Worm (Caenorhabditis elegans) whole organism, L4 larva: Measurements from ENCODE around the gene stg-1.

Source experiments
- D1046.2 ChIP-seq: fragments of 200-800 bp; sonication (Bioruptor generic); IDR thresholded peaks from 2 replicates; pipeline ENCODE4 v1.3.6; 2022; ENCODE audit warnings: missing genetic modification characterization, missing compliant biosample characterization
- F10B5.3 ChIP-seq: sonication (generic microtip); optimal IDR thresholded peaks from 2 replicates; lab custom pipeline; 2016; ENCODE audit warnings: mild to moderate bottlenecking, missing genetic modification characterization, missing compliant biosample characterization
- R02D3.7 ChIP-seq: fragments of 150-350 bp; sonication (generic microtip); optimal IDR thresholded peaks from 3 replicates; lab custom pipeline; 2014; ENCODE audit warnings: missing biosample characterization, missing genetic modification characterization
- T20F7.1 ChIP-seq: fragments of 200-800 bp; sonication (Bioruptor generic); optimal IDR thresholded peaks from 2 replicates; lab custom pipeline; 2018; ENCODE audit warnings: mild to moderate bottlenecking, missing genetic modification characterization, missing compliant biosample characterization
- T26A8.4 ChIP-seq: fragments of 200-800 bp; sonication (Bioruptor generic); IDR thresholded peaks from 2 replicates; pipeline ENCODE4 v1.3.6; 2022; ENCODE audit warnings: missing genetic modification characterization, missing compliant biosample characterization
- Y105C5A.15 ChIP-seq: fragments of 200-800 bp; sonication (Bioruptor generic); IDR thresholded peaks from 2 replicates; pipeline ENCODE4 v1.3.6; 2022; ENCODE audit warnings: missing genetic modification characterization, missing compliant biosample characterization
- Y75B8A.6 ChIP-seq: fragments of 200-800 bp; sonication (Bioruptor generic); IDR thresholded peaks from 2 replicates; pipeline ENCODE4 v1.3.6; 2022; ENCODE audit warnings: missing genetic modification reagents, missing genetic modification characterization, missing compliant biosample characterization
- ZK337.2 ChIP-seq: fragments of 200-800 bp; sonication (Bioruptor generic); IDR thresholded peaks from 2 replicates; pipeline ENCODE4 v1.3.6; 2022; ENCODE audit warnings: missing genetic modification reagents, missing genetic modification characterization, missing compliant biosample characterization
- aha-1 ChIP-seq: fragments of 150-350 bp; peaks from one replicate; lab custom pipeline; 2014; ENCODE audit warnings: missing biosample characterization, missing genetic modification characterization
- ama-1 ChIP-seq: fragments of 150-350 bp; optimal IDR thresholded peaks from 2 replicates; lab custom pipeline; 2014; ENCODE audit warnings: inconsistent platforms, mixed read lengths
- ceh-28 ChIP-seq: fragments of 150-350 bp; optimal IDR thresholded peaks from 2 replicates; lab custom pipeline; 2014; ENCODE audit warnings: missing biosample characterization, missing genetic modification reagents, missing genetic modification characterization
- ceh-62 ChIP-seq: sonication (generic microtip); optimal IDR thresholded peaks from 2 replicates; lab custom pipeline; 2017; ENCODE audit warnings: missing biosample characterization, missing genetic modification characterization
- cey-2 ChIP-seq: sonication (generic microtip); optimal IDR thresholded peaks from 3 replicates; lab custom pipeline; 2017; ENCODE audit warnings: missing genetic modification characterization, mild to moderate bottlenecking, missing compliant biosample characterization, antibody characterized with exemption, borderline replicate concordance; ENCODE audit not compliant: insufficient read depth
- ctbp-1 ChIP-seq: fragments of 200-800 bp; sonication (Bioruptor generic); IDR thresholded peaks from 2 replicates; pipeline ENCODE4 v1.3.6; 2022; ENCODE audit warnings: missing genetic modification reagents, missing genetic modification characterization, missing compliant biosample characterization
- daf-16 ChIP-seq, 3 experiments: sonication (generic microtip); optimal IDR thresholded peaks; 2 replicates each; lab custom pipeline; 2016 to 2017; ENCODE audit warnings: missing genetic modification characterization in 3 of 3, missing genetic modification reagents in 3 of 3, mild to moderate bottlenecking in 2 of 3, missing compliant biosample characterization in 2 of 3, missing biosample characterization in 1 of 3, moderate library complexity in 1 of 3
- dmd-6 ChIP-seq: fragments of 200-800 bp; sonication (Bioruptor generic); IDR thresholded peaks from 2 replicates; pipeline ENCODE4 v1.3.6; 2022; ENCODE audit warnings: missing genetic modification reagents, missing genetic modification characterization, missing compliant biosample characterization
- dpl-1 ChIP-seq: fragments of 150-350 bp; optimal IDR thresholded peaks from 2 replicates; lab custom pipeline; 2014; ENCODE audit warnings: missing biosample characterization, missing genetic modification reagents, missing genetic modification characterization
- duxl-1 ChIP-seq: sonication (generic microtip); optimal IDR thresholded peaks from 2 replicates; lab custom pipeline; 2016; ENCODE audit warnings: mild to moderate bottlenecking, missing genetic modification characterization, moderate library complexity, missing compliant biosample characterization; ENCODE audit not compliant: poor library complexity
- dve-1 ChIP-seq: sonication (generic microtip); optimal IDR thresholded peaks from 2 replicates; lab custom pipeline; 2017; ENCODE audit warnings: antibody characterized with exemption, mild to moderate bottlenecking, missing genetic modification characterization, missing compliant biosample characterization; ENCODE audit not compliant: insufficient read depth
- fkh-10 ChIP-seq: fragments of 150-350 bp; optimal IDR thresholded peaks from 2 replicates; lab custom pipeline; 2014; ENCODE audit warnings: missing biosample characterization, missing genetic modification reagents, missing genetic modification characterization
- hif-1 ChIP-seq, 2 experiments: sonication (generic microtip); optimal IDR thresholded peaks; 2 replicates each; lab custom pipeline; 2016 to 2017; ENCODE audit warnings: missing compliant biosample characterization in 2 of 2, missing genetic modification characterization in 2 of 2, missing genetic modification reagents in 2 of 2, missing genotype in 2 of 2, mild to moderate bottlenecking in 1 of 2
- hlh-30 ChIP-seq: sonication (generic microtip); optimal IDR thresholded peaks from 2 replicates; lab custom pipeline; 2017; ENCODE audit warnings: antibody characterized with exemption, mild to moderate bottlenecking, missing genetic modification characterization, missing compliant biosample characterization; ENCODE audit not compliant: insufficient read depth
- hmg-1.1 ChIP-seq: fragments of 200-800 bp; sonication (Bioruptor generic); IDR thresholded peaks from 2 replicates; pipeline ENCODE4 v1.3.6; 2022; ENCODE audit warnings: missing genetic modification reagents, missing genetic modification characterization, missing compliant biosample characterization
- jun-1 ChIP-seq: fragments of 150-350 bp; optimal IDR thresholded peaks from 2 replicates; lab custom pipeline; 2014; ENCODE audit warnings: missing biosample characterization, missing genetic modification reagents, missing genetic modification characterization
- lim-7 ChIP-seq: fragments of 200-800 bp; sonication (Bioruptor generic); IDR thresholded peaks from 2 replicates; pipeline ENCODE4 v1.3.6; 2022; ENCODE audit warnings: missing genetic modification characterization, missing compliant biosample characterization
- lin-1 ChIP-seq: fragments of 200-800 bp; sonication (Bioruptor generic); IDR thresholded peaks from 2 replicates; pipeline ENCODE4 v1.3.6; 2022; ENCODE audit warnings: missing genetic modification reagents, missing genetic modification characterization, missing compliant biosample characterization
- lin-29 ChIP-seq: fragments of 200-800 bp; sonication (Bioruptor generic); IDR thresholded peaks from 2 replicates; pipeline ENCODE4 v1.3.6; 2022; ENCODE audit warnings: missing genetic modification reagents, missing genetic modification characterization, missing compliant biosample characterization
- lin-38 ChIP-seq: fragments of 200-800 bp; sonication (Bioruptor generic); IDR thresholded peaks from 2 replicates; pipeline ENCODE4 v1.3.6; 2022; ENCODE audit warnings: missing genetic modification reagents, missing genetic modification characterization, missing compliant biosample characterization
- madf-5 ChIP-seq, 2 experiments: fragments of 200-800 bp; sonication (Bioruptor generic); IDR thresholded peaks; 2 replicates each; pipeline ENCODE4 v1.3.6; 2022; ENCODE audit warnings: missing compliant biosample characterization in 2 of 2, missing genetic modification characterization in 2 of 2
- mdl-1 ChIP-seq, 2 experiments: fragments of 150-350 bp in 1 of 2; sonication (generic microtip) in 1 of 2; optimal IDR thresholded peaks; 2 replicates each; lab custom pipeline; 2014 to 2017; ENCODE audit warnings: missing biosample characterization in 2 of 2, missing genetic modification characterization in 2 of 2
- mdt-29 ChIP-seq: fragments of 200-800 bp; sonication (Bioruptor generic); IDR thresholded peaks from 2 replicates; pipeline ENCODE4 v1.3.6; 2022; ENCODE audit warnings: missing genetic modification reagents, missing genetic modification characterization, missing compliant biosample characterization
- mes-2 ChIP-seq: sonication (generic microtip); optimal IDR thresholded peaks from 2 replicates; lab custom pipeline; 2016; ENCODE audit warnings: missing genotype, mild to moderate bottlenecking, missing genetic modification characterization, missing compliant biosample characterization; ENCODE audit not compliant: poor library complexity, severe bottlenecking
- mxl-3 ChIP-seq: fragments of 200-800 bp; sonication (Bioruptor generic); optimal IDR thresholded peaks from 2 replicates; lab custom pipeline; 2018; ENCODE audit warnings: mild to moderate bottlenecking, missing genetic modification characterization, missing compliant biosample characterization
- nhr-10 ChIP-seq: fragments of 150-350 bp; optimal IDR thresholded peaks from 2 replicates; lab custom pipeline; 2014; ENCODE audit warnings: missing biosample characterization, missing genetic modification characterization
- nhr-102 ChIP-seq: sonication (generic microtip); optimal IDR thresholded peaks from 2 replicates; lab custom pipeline; 2016; ENCODE audit warnings: mild to moderate bottlenecking, missing genetic modification characterization, moderate library complexity, missing compliant biosample characterization
- nhr-41 ChIP-seq: fragments of 200-800 bp; sonication (Bioruptor generic); IDR thresholded peaks from 2 replicates; pipeline ENCODE4 v1.3.6; 2022; ENCODE audit warnings: missing genetic modification reagents, missing genetic modification characterization, missing compliant biosample characterization
- nhr-48 ChIP-seq: sonication (generic microtip); optimal IDR thresholded peaks from 2 replicates; lab custom pipeline; 2016; ENCODE audit warnings: mild to moderate bottlenecking, missing genetic modification characterization, missing compliant biosample characterization
- nhr-77 ChIP-seq: fragments of 150-350 bp; optimal IDR thresholded peaks from 2 replicates; lab custom pipeline; 2014; ENCODE audit warnings: missing biosample characterization, missing genetic modification characterization
- pha-4 ChIP-seq, 2 experiments: fragments of 150-350 bp in 1 of 2; fragments of 200-800 bp in 1 of 2; sonication (Bioruptor generic) in 1 of 2; IDR thresholded peaks in 1 of 2; optimal IDR thresholded peaks in 1 of 2; 2 replicates each; pipeline versions ENCODE4 v1.3.6 to Lab custom; 2014 to 2022; ENCODE audit warnings: missing genetic modification characterization in 2 of 2, missing genetic modification reagents in 2 of 2, missing biosample characterization in 1 of 2, missing compliant biosample characterization in 1 of 2
- pqm-1 ChIP-seq: sonication (generic microtip); optimal IDR thresholded peaks from 2 replicates; lab custom pipeline; 2017; ENCODE audit warnings: missing biosample characterization, missing genetic modification characterization
- sdz-12 ChIP-seq: fragments of 200-800 bp; sonication (Bioruptor generic); optimal IDR thresholded peaks from 2 replicates; lab custom pipeline; 2018; ENCODE audit warnings: mild to moderate bottlenecking, missing genetic modification characterization, missing compliant biosample characterization
- set-16 ChIP-seq: fragments of 200-800 bp; sonication (Bioruptor generic); IDR thresholded peaks from 2 replicates; pipeline ENCODE4 v1.3.6; 2022; ENCODE audit warnings: missing genetic modification reagents, missing genetic modification characterization, missing compliant biosample characterization
- skn-1 ChIP-seq: fragments of 150-350 bp; optimal IDR thresholded peaks from 2 replicates; lab custom pipeline; 2014; ENCODE audit warnings: missing biosample characterization, missing genetic modification characterization
- snpc-4 ChIP-seq: fragments of 150-350 bp; optimal IDR thresholded peaks from 2 replicates; lab custom pipeline; 2014; ENCODE audit warnings: missing biosample characterization, missing genetic modification characterization
- spr-1 ChIP-seq: sonication (generic microtip); optimal IDR thresholded peaks from 2 replicates; lab custom pipeline; 2016; ENCODE audit warnings: mild to moderate bottlenecking, missing genetic modification characterization, missing compliant biosample characterization
- unc-130 ChIP-seq: sonication (generic microtip); optimal IDR thresholded peaks from 2 replicates; lab custom pipeline; 2016; ENCODE audit warnings: missing genetic modification reagents, missing genetic modification characterization, missing compliant biosample characterization
- unc-62 ChIP-seq, 3 experiments: fragments of 150-350 bp in 1 of 3; sonication (generic microtip); optimal IDR thresholded peaks in 2 of 3; peaks in 1 of 3; 1 replicate in 1 of 3; 2 replicates in 2 of 3; lab custom pipeline; 2014 to 2017; ENCODE audit warnings: missing biosample characterization in 3 of 3, missing genetic modification characterization in 3 of 3, missing genetic modification reagents in 3 of 3, missing genotype in 1 of 3
- zag-1 ChIP-seq: fragments of 150-350 bp; optimal IDR thresholded peaks from 2 replicates; lab custom pipeline; 2014; ENCODE audit warnings: missing biosample characterization, missing genetic modification characterization
- zfp-2 ChIP-seq: sonication (generic microtip); optimal IDR thresholded peaks from 2 replicates; lab custom pipeline; 2016; ENCODE audit warnings: mild to moderate bottlenecking, missing genetic modification characterization, missing compliant biosample characterization

The stg-1 gene

ce11 chrII:10029044-10029443, 31.4 kb downstream of the stg-1 start (continued):
- TF ChIP-seq lin-1 (GFP tag; lab: Robert Waterston, UW): no peak
- TF ChIP-seq aha-1 (tag; lab: Kevin White, UChicago): no peak
- TF ChIP-seq unc-62 (GFP tag; optimal IDR thresholded peaks at IDR 0.05 in 1 of 2; lab: Kevin White, UChicago): peak in 1 of 2 experiments; percentile 53
- no peak for TF ChIP-seq unc-62 (tag; optimal IDR thresholded peaks at IDR 0.05; lab: Kevin White, UChicago)
- TF ChIP-seq Y105C5A.15 (GFP tag; lab: Robert Waterston, UW): no peak
- TF ChIP-seq madf-5 (GFP tag; IDR thresholded peaks at IDR 0.05; lab: Robert Waterston, UW): no peak
- no peak for TF ChIP-seq ceh-28 (tag; lab: Kevin White, UChicago)
- TF ChIP-seq hlh-30 (tag; lab: Kevin White, UChicago): peak; percentile 81
- no peak for TF ChIP-seq spr-1 (tag; lab: Kevin White, UChicago)
- TF ChIP-seq Y75B8A.6 (GFP tag; lab: Robert Waterston, UW): no peak
- TF ChIP-seq ctbp-1 (GFP tag; lab: Robert Waterston, UW): no peak
- peak in 1 of 2 experiments; percentile 54 for TF ChIP-seq mdl-1 (tag; optimal IDR thresholded peaks at IDR 0.05; lab: Kevin White, UChicago)
- no peak for TF ChIP-seq snpc-4
- TF ChIP-seq zfp-2: no peak
- TF ChIP-seq dve-1 (tag; lab: Kevin White, UChicago): peak; percentile 80
- TF ChIP-seq D1046.2: no peak
- no peak for TF ChIP-seq hmg-1.1 (GFP tag; lab: Robert Waterston, UW)
- TF ChIP-seq mxl-3 (GFP tag; lab: Kevin White, UChicago): peak; percentile 75
- no peak for TF ChIP-seq ama-1 (lab: Kevin White, UChicago)
- TF ChIP-seq mes-2: no peak
- no peak for TF ChIP-seq pha-4 (GFP tag; IDR thresholded peaks at IDR 0.05; lab: Robert Waterston, UW)
- TF ChIP-seq pha-4 (tag; optimal IDR thresholded peaks at IDR 0.05; lab: Kevin White, UChicago): no peak
- TF ChIP-seq lim-7: no peak
- TF ChIP-seq ZK337.2: no peak
- TF ChIP-seq nhr-102: peak; percentile 16
- TF ChIP-seq pqm-1 (tag; lab: Kevin White, UChicago): no peak
- TF ChIP-seq cey-2 (tag; lab: Kevin White, UChicago): no peak
- TF ChIP-seq fkh-10 (GFP tag; lab: Kevin White, UChicago): no peak
- TF ChIP-seq set-16: no peak
- TF ChIP-seq nhr-10 (tag; lab: Kevin White, UChicago): peak; percentile 35
- TF ChIP-seq nhr-77: peak; percentile 55
- TF ChIP-seq dpl-1 (GFP tag; lab: Kevin White, UChicago): no peak
- TF ChIP-seq dmd-6 (GFP tag; lab: Robert Waterston, UW): peak; percentile 62
- TF ChIP-seq zag-1: no peak
- TF ChIP-seq T26A8.4 (GFP tag; lab: Robert Waterston, UW): no peak
- no peak for TF ChIP-seq sdz-12
- TF ChIP-seq skn-1 (tag; lab: Kevin White, UChicago): no peak
- TF ChIP-seq mdt-29: 0 out of 2 replicates have a peak, but pooled peaks have one; percentile 10
- no peak for TF ChIP-seq lin-38 (GFP tag; lab: Robert Waterston, UW)
- TF ChIP-seq T20F7.1 (GFP tag; lab: Kevin White, UChicago): peak; percentile 15
- TF ChIP-seq hif-1 (tag; optimal IDR thresholded peaks at IDR 0.05; lab: Kevin White, UChicago): no peak
- TF ChIP-seq nhr-41 (GFP tag; lab: Robert Waterston, UW): peak; percentile 38; the same call in 1 of the 2 replicates

ce11 chrII:10028195-10028594, 32.3 kb downstream of the stg-1 start, which contains the start of gene F52H3.6:
Gene F52H3.6 (minus strand): TSS chrII:10028422.
- TF ChIP-seq T20F7.1 (GFP tag; lab: Kevin White, UChicago) (no peak), hlh-30 (tag; lab: Kevin White, UChicago) (peak; percentile 54), mdl-1 (tag; optimal IDR thresholded peaks at IDR 0.05; lab: Kevin White, UChicago) (no peak), F10B5.3 (tag; lab: Kevin White, UChicago) (no peak), unc-130 (GFP tag; lab: Kevin White, UChicago) (no peak), jun-1 (tag; lab: Kevin White, UChicago) (no peak), dpl-1 (GFP tag; lab: Kevin White, UChicago) (no peak), mxl-3 (GFP tag; lab: Kevin White, UChicago) (no peak), R02D3.7 (tag; lab: Kevin White, UChicago) (no peak), lim-7 (no peak), ceh-62 (tag; lab: Kevin White, UChicago) (no peak), hif-1 (tag; optimal IDR thresholded peaks at IDR 0.05; lab: Kevin White, UChicago) (peak in 1 of 2 experiments; percentile 21), fkh-10 (GFP tag; lab: Kevin White, UChicago) (no peak), nhr-77 (peak; percentile 55), nhr-41 (GFP tag; lab: Robert Waterston, UW) (no peak), duxl-1 (tag; lab: Kevin White, UChicago) (no peak), lin-29 (GFP tag; lab: Robert Waterston, UW) (no peak), nhr-48 (tag; lab: Kevin White, UChicago) (no peak), daf-16 (GFP tag; optimal IDR thresholded peaks at IDR 0.05; lab: Kevin White, UChicago) (no peak), daf-16 (tag; optimal IDR thresholded peaks at IDR 0.05; lab: Kevin White, UChicago) (peak; percentile 97)
